Worm (Caenorhabditis elegans): ENCODE data around the gene tcc-1.

Gene tcc-1

ce11 chrV:17810053-17810452 is 45.7 kb downstream of the tcc-1 start, which contains the start of gene srh-296:
Gene srh-296, plus strand, starts transcription at chrV:17810353.
- TF ChIP-seq ets-7 (tag; optimal IDR thresholded peaks at IDR 0.05): no peak
- TF ChIP-seq ama-1 (optimal IDR thresholded peaks at IDR 0.05): no peak
- TF ChIP-seq tbx-11 (GFP tag; IDR thresholded peaks at IDR 0.05): no peak
- no peak for TF ChIP-seq flt-1 (GFP tag; IDR thresholded peaks at IDR 0.05)
- TF ChIP-seq sea-1 (GFP tag; conservative IDR thresholded peaks at IDR 0.05): no peak
- no peak for TF ChIP-seq B0310.2 (tag; optimal IDR thresholded peaks at IDR 0.05)
- no peak for TF ChIP-seq aly-1 (tag; optimal IDR thresholded peaks at IDR 0.05)
- TF ChIP-seq tra-4 (tag; optimal IDR thresholded peaks at IDR 0.05): no peak
- TF ChIP-seq hnd-1 (tag; optimal IDR thresholded peaks at IDR 0.05): no peak
- no peak for TF ChIP-seq hmg-4 (GFP tag; optimal IDR thresholded peaks at IDR 0.05)
- no peak for TF ChIP-seq ceh-36 (tag; optimal IDR thresholded peaks at IDR 0.05)
- TF ChIP-seq pes-1 (GFP tag; IDR thresholded peaks at IDR 0.05): no peak
- TF ChIP-seq hmbx-1 (tag; optimal IDR thresholded peaks at IDR 0.05): no peak

- TF ChIP-seq scrt-1 (GFP tag; IDR thresholded peaks at IDR 0.05) (no peak), tbx-11 (GFP tag; IDR thresholded peaks at IDR 0.05) (no peak), hmg-4 (GFP tag; optimal IDR thresholded peaks at IDR 0.05) (no peak), pes-1 (GFP tag; IDR thresholded peaks at IDR 0.05) (no peak), tra-4 (tag; optimal IDR thresholded peaks at IDR 0.05) (no peak), tbx-37 (GFP tag; conservative IDR thresholded peaks at IDR 0.05) (no peak), F13C5.2 (tag; optimal IDR thresholded peaks at IDR 0.05) (no peak), B0310.2 (tag; optimal IDR thresholded peaks at IDR 0.05) (no peak), ceh-13 (GFP tag; optimal IDR thresholded peaks at IDR 0.05) (no peak), ceh-36 (tag; optimal IDR thresholded peaks at IDR 0.05) (no peak), hnd-1 (tag; optimal IDR thresholded peaks at IDR 0.05) (no peak)
Observed at ce11 chrV:17805323-17805722, 50.5 kb downstream of the tcc-1 start, which contains the start of gene srh-291. Gene srh-291, plus strand, starts transcription at chrV:17805623.

- TF ChIP-seq B0310.2 (tag; optimal IDR thresholded peaks at IDR 0.05) (no peak), hnd-1 (tag; optimal IDR thresholded peaks at IDR 0.05) (no peak), ceh-13 (GFP tag; optimal IDR thresholded peaks at IDR 0.05) (no peak), F13C5.2 (tag; optimal IDR thresholded peaks at IDR 0.05) (no peak), tra-4 (tag; optimal IDR thresholded peaks at IDR 0.05) (no peak), hmg-4 (GFP tag; optimal IDR thresholded peaks at IDR 0.05) (no peak), scrt-1 (GFP tag; IDR thresholded peaks at IDR 0.05) (no peak), ama-1 (optimal IDR thresholded peaks at IDR 0.05) (no peak), aly-1 (tag; optimal IDR thresholded peaks at IDR 0.05) (no peak), hmbx-1 (tag; optimal IDR thresholded peaks at IDR 0.05) (no peak), tbx-37 (GFP tag; conservative IDR thresholded peaks at IDR 0.05) (no peak), ceh-36 (tag; optimal IDR thresholded peaks at IDR 0.05) (no peak), tbx-11 (GFP tag; IDR thresholded peaks at IDR 0.05) (no peak), pes-1 (GFP tag; IDR thresholded peaks at IDR 0.05) (no peak)
Observed at ce11 chrV:17802519-17802918, 53.3 kb downstream of the tcc-1 start, which contains the start of the genes Y94A7B.11 and srh-292. Gene Y94A7B.11, minus strand, starts transcription at chrV:17802619. Gene srh-292, plus strand, starts transcription at chrV:17802769.

DNA sequence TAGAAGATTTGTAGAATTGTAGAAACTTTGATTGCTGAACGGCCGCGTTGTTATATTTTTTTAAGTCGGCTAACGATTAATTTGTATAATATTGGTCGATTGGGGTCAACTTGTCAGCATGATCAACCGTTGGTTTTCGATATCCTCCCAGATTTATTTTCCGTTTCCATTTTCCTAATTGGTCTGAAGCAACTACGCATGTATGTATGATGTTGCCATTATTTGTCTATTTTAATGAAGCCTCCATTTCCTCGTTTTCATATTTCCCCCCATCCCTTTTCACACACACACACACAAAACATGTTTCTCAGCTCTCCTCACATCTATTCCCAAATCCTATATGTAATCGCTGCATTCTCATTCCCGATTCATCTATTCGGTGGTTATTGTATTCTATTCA is 55.3 kb downstream of the tcc-1 start, which contains the start of gene srh-287:
srh-287 (plus strand) TSS at position 301 of the 400 bp plus-strand sequence.
- no peak for TF ChIP-seq hmg-4 (GFP tag; optimal IDR thresholded peaks at IDR 0.05)
- TF ChIP-seq F13C5.2 (tag; optimal IDR thresholded peaks at IDR 0.05): no peak
- TF ChIP-seq B0310.2 (tag; optimal IDR thresholded peaks at IDR 0.05): no peak
- TF ChIP-seq ama-1 (optimal IDR thresholded peaks at IDR 0.05): no peak
- TF ChIP-seq ceh-13 (GFP tag; optimal IDR thresholded peaks at IDR 0.05): no peak
- TF ChIP-seq scrt-1 (GFP tag; IDR thresholded peaks at IDR 0.05): no peak
- TF ChIP-seq tra-4 (tag; optimal IDR thresholded peaks at IDR 0.05): no peak
- no peak for TF ChIP-seq tbx-37 (GFP tag; conservative IDR thresholded peaks at IDR 0.05)
- TF ChIP-seq hnd-1 (tag; optimal IDR thresholded peaks at IDR 0.05): no peak
- no peak for TF ChIP-seq ets-7 (tag; optimal IDR thresholded peaks at IDR 0.05)
- TF ChIP-seq tbx-11 (GFP tag; IDR thresholded peaks at IDR 0.05): no peak
- no peak for TF ChIP-seq pes-1 (GFP tag; IDR thresholded peaks at IDR 0.05)
- no peak for TF ChIP-seq sea-1 (GFP tag; conservative IDR thresholded peaks at IDR 0.05)
- no peak for TF ChIP-seq aly-1 (tag; optimal IDR thresholded peaks at IDR 0.05)
- no peak for TF ChIP-seq flt-1 (GFP tag; IDR thresholded peaks at IDR 0.05)
- TF ChIP-seq hmbx-1 (tag; optimal IDR thresholded peaks at IDR 0.05): no peak
- TF ChIP-seq ceh-36 (tag; optimal IDR thresholded peaks at IDR 0.05): no peak

DNA sequence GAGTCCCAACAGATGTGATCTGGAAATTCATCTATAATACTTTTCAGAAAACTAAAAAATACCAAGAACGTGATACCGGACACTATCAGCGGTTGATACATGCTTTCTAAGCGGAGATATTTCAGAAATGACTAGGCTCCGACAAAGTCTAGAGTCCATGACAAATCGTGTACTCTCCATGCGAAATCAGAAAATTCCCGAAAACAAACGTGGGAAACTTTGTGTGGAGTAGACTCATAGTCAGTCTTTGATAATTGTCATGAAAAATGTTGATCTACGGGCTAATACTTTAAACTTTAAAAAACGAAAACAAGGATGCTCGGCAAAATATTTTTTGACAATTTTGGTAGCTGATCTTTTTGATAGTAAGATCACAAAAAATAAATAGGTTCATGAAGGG is 57.0 kb downstream of the tcc-1 start, which contains the start of gene srx-18:
srx-18 (minus strand) TSS at position 101 of the 400 bp plus-strand sequence.
- TF ChIP-seq F13C5.2 (tag; optimal IDR thresholded peaks at IDR 0.05) (no peak), B0310.2 (tag; optimal IDR thresholded peaks at IDR 0.05) (no peak), tbx-37 (GFP tag; conservative IDR thresholded peaks at IDR 0.05) (no peak), ets-7 (tag; optimal IDR thresholded peaks at IDR 0.05) (no peak), tbx-11 (GFP tag; IDR thresholded peaks at IDR 0.05) (no peak)
